Fruit fly (Drosophila melanogaster) whole organism, embryonic: ENCODE measurements around the gene Nos.
A peak's percentile ranks its signal among the peaks of the same experiment; 100 is the strongest.

ENCODE experiments used
- CG10321 ChIP-seq: fragments of 200-800 bp; sonication (Bioruptor generic); IDR thresholded peaks from 2 replicates; pipeline ENCODE4 v1.3.6; 2022; ENCODE audit warnings: missing biosample characterization, missing genetic modification characterization
- CG10565 ChIP-seq: fragments of 200-800 bp; sonication (Bioruptor generic); optimal IDR thresholded peaks from 3 replicates; lab custom pipeline; 2016; ENCODE audit warnings: missing biosample characterization, mild to moderate bottlenecking, missing genetic modification characterization
- CG12071 ChIP-seq: fragments of 200-800 bp; sonication (Bioruptor generic); optimal IDR thresholded peaks from 3 replicates; lab custom pipeline; 2018; ENCODE audit warnings: missing biosample characterization, mild to moderate bottlenecking, missing genetic modification characterization
- CG12391 ChIP-seq: fragments of 200-800 bp; sonication (Bioruptor generic); optimal IDR thresholded peaks from 3 replicates; lab custom pipeline; 2018; ENCODE audit warnings: missing biosample characterization, mild to moderate bottlenecking, missing genetic modification characterization, moderate library complexity
- CG12942 ChIP-seq: fragments of 200-800 bp; sonication (Bioruptor generic); optimal IDR thresholded peaks from 3 replicates; lab custom pipeline; 2016; ENCODE audit warnings: missing biosample characterization, missing genetic modification characterization
- CG15601 ChIP-seq: fragments of 200-800 bp; sonication (Bioruptor generic); optimal IDR thresholded peaks from 3 replicates; lab custom pipeline; 2019; ENCODE audit warnings: missing biosample characterization, mild to moderate bottlenecking, missing genetic modification characterization, moderate library complexity
- CG16813 ChIP-seq: fragments of 200-800 bp; sonication (Bioruptor generic); IDR thresholded peaks from 3 replicates; pipeline ENCODE4 v1.3.6; 2022; ENCODE audit warnings: missing biosample characterization, missing genetic modification characterization; ENCODE audit not compliant: partially characterized antibody
- CG17359 ChIP-seq: fragments of 200-800 bp; sonication (Bioruptor generic); optimal IDR thresholded peaks from 3 replicates; lab custom pipeline; 2018; ENCODE audit warnings: missing biosample characterization, mild to moderate bottlenecking, missing genetic modification characterization, moderate library complexity
- CG17612 ChIP-seq: fragments of 200-800 bp; sonication (Bioruptor generic); IDR thresholded peaks from 2 replicates; pipeline ENCODE4 v1.3.6; 2022; ENCODE audit warnings: missing biosample characterization, missing genetic modification characterization
- CG1832 ChIP-seq: fragments of 200-800 bp; sonication (Bioruptor generic); optimal IDR thresholded peaks from 2 replicates; lab custom pipeline; 2017; ENCODE audit warnings: missing biosample characterization, mild to moderate bottlenecking, missing genetic modification characterization, inconsistent platforms
- CG2116 ChIP-seq: fragments of 200-800 bp; sonication (Bioruptor generic); optimal IDR thresholded peaks from 3 replicates; lab custom pipeline; 2018; ENCODE audit warnings: missing biosample characterization, mild to moderate bottlenecking, missing genetic modification characterization
- CG2120 ChIP-seq: fragments of 200-800 bp; sonication (Bioruptor generic); optimal IDR thresholded peaks from 3 replicates; lab custom pipeline; 2016; ENCODE audit warnings: missing biosample characterization, missing genetic modification characterization
- CG31365 ChIP-seq: fragments of 200-800 bp; sonication (Bioruptor generic); optimal IDR thresholded peaks from 2 replicates; lab custom pipeline; 2018; ENCODE audit warnings: missing biosample characterization, mild to moderate bottlenecking, missing genetic modification characterization
- CG42726 ChIP-seq: fragments of 200-800 bp; sonication (Bioruptor generic); IDR thresholded peaks from 2 replicates; pipeline ENCODE4 v1.3.6; 2022; ENCODE audit warnings: missing biosample characterization, missing genetic modification characterization; ENCODE audit not compliant: partially characterized antibody
- CG4424 ChIP-seq: fragments of 200-800 bp; sonication (Bioruptor generic); optimal IDR thresholded peaks from 3 replicates; lab custom pipeline; 2016; ENCODE audit warnings: missing biosample characterization, missing genetic modification characterization
- CG4854 ChIP-seq: fragments of 200-800 bp; sonication (Bioruptor generic); optimal IDR thresholded peaks from 2 replicates; lab custom pipeline; 2016; ENCODE audit warnings: missing biosample characterization, missing genetic modification characterization, inconsistent platforms
- CG5180 ChIP-seq: fragments of 200-800 bp; sonication (Bioruptor generic); optimal IDR thresholded peaks from 3 replicates; lab custom pipeline; 2017; ENCODE audit warnings: missing biosample characterization, missing genetic modification characterization, mild to moderate bottlenecking, moderate library complexity, missing genetic modification reagents
- CG8281 ChIP-seq: fragments of 200-800 bp; sonication (Bioruptor generic); optimal IDR thresholded peaks from 2 replicates; lab custom pipeline; 2018; ENCODE audit warnings: missing biosample characterization, mild to moderate bottlenecking, missing genetic modification characterization, moderate library complexity
- CG9437 ChIP-seq: fragments of 200-800 bp; sonication (Bioruptor generic); optimal IDR thresholded peaks from 2 replicates; lab custom pipeline; 2018; ENCODE audit warnings: missing biosample characterization, mild to moderate bottlenecking, missing genetic modification characterization
- CG9797 ChIP-seq: fragments of 200-800 bp; sonication (Bioruptor generic); optimal IDR thresholded peaks from 3 replicates; lab custom pipeline; 2018; ENCODE audit warnings: missing biosample characterization, mild to moderate bottlenecking, missing genetic modification characterization
- CkIIα-i1 ChIP-seq: fragments of 200-800 bp; sonication (Bioruptor generic); IDR thresholded peaks from 2 replicates; pipeline ENCODE4 v1.3.6; 2022; ENCODE audit warnings: missing biosample characterization, missing genetic modification characterization
- HLH4C ChIP-seq: fragments of 200-800 bp; sonication (Bioruptor generic); IDR thresholded peaks from 3 replicates; pipeline ENCODE4 v1.3.6; 2022; ENCODE audit warnings: missing biosample characterization, missing genetic modification characterization; ENCODE audit not compliant: partially characterized antibody
- HLHmδ ChIP-seq: fragments of 200-800 bp; sonication (Bioruptor generic); optimal IDR thresholded peaks from 2 replicates; lab custom pipeline; 2018; ENCODE audit warnings: missing biosample characterization, mild to moderate bottlenecking, missing genetic modification characterization, moderate library complexity
- Hr51 ChIP-seq, 2 experiments: fragments of 200-800 bp; sonication (Bioruptor generic); optimal IDR thresholded peaks; 2 replicates in 1 of 2; 3 replicates in 1 of 2; lab custom pipeline; 2016 to 2018; ENCODE audit warnings: missing biosample characterization in 2 of 2, missing genetic modification characterization in 2 of 2, mild to moderate bottlenecking in 1 of 2, moderate library complexity in 1 of 2
- Med ChIP-seq: fragments of 200-800 bp; sonication (Bioruptor generic); peaks from one replicate; lab custom pipeline; 2016; ENCODE audit warnings: missing biosample characterization, missing genetic modification characterization, mild to moderate bottlenecking, inconsistent platforms, moderate library complexity
- Mes4 ChIP-seq: fragments of 200-800 bp; sonication (Bioruptor generic); optimal IDR thresholded peaks from 2 replicates; lab custom pipeline; 2016; ENCODE audit warnings: missing biosample characterization, missing genetic modification characterization
- NC2β ChIP-seq: fragments of 200-800 bp; sonication (Bioruptor generic); optimal IDR thresholded peaks from 2 replicates; lab custom pipeline; 2016; ENCODE audit warnings: missing biosample characterization, missing genetic modification characterization
- Neu2 ChIP-seq: fragments of 200-800 bp; sonication (Bioruptor generic); optimal IDR thresholded peaks from 3 replicates; lab custom pipeline; 2016; ENCODE audit warnings: missing biosample characterization, missing genetic modification characterization, borderline replicate concordance
- Scr ChIP-seq: fragments of 200-800 bp; sonication (Bioruptor generic); IDR thresholded peaks from 2 replicates; pipeline ENCODE4 v1.3.6; 2022; ENCODE audit warnings: missing biosample characterization, missing genetic modification characterization; ENCODE audit not compliant: partially characterized antibody
- Sin3A ChIP-seq: fragments of >200 bp; optimal IDR thresholded peaks from 2 replicates; lab custom pipeline; 2018
- Stat92E ChIP-seq, 3 experiments: fragments of >200 bp in 2 of 3; fragments of 200-800 bp in 1 of 3; sonication (Bioruptor generic) in 1 of 3; optimal IDR thresholded peaks; 2 replicates each; lab custom pipeline; 2017 to 2019; ENCODE audit warnings: missing biosample characterization in 3 of 3, missing genetic modification characterization in 3 of 3, mild to moderate bottlenecking in 1 of 3, moderate library complexity in 1 of 3
- ash1 ChIP-seq: fragments of 200-800 bp; sonication (Bioruptor generic); optimal IDR thresholded peaks from 2 replicates; lab custom pipeline; 2018; ENCODE audit warnings: missing biosample characterization, mild to moderate bottlenecking, missing genetic modification characterization
- az2 ChIP-seq: fragments of 200-800 bp; sonication (Bioruptor generic); optimal IDR thresholded peaks from 3 replicates; lab custom pipeline; 2016; ENCODE audit warnings: missing biosample characterization, missing genetic modification characterization
- cad ChIP-seq: fragments of >200 bp; optimal IDR thresholded peaks from 2 replicates; lab custom pipeline; 2017; ENCODE audit warnings: missing biosample characterization, missing genetic modification characterization
- disco-r ChIP-seq: fragments of 200-800 bp; sonication (Bioruptor generic); optimal IDR thresholded peaks from 2 replicates; lab custom pipeline; 2016; ENCODE audit warnings: missing biosample characterization, missing genetic modification characterization
- dm ChIP-seq: fragments of 200-800 bp; sonication (Bioruptor generic); optimal IDR thresholded peaks from 3 replicates; lab custom pipeline; 2016; ENCODE audit warnings: missing biosample characterization, missing genetic modification characterization
- grau ChIP-seq: fragments of 200-800 bp; optimal IDR thresholded peaks from 3 replicates; lab custom pipeline; 2019; ENCODE audit warnings: missing biosample characterization, mild to moderate bottlenecking, missing genetic modification characterization, moderate library complexity
- hb ChIP-seq: fragments of 200-800 bp; sonication (Bioruptor generic); IDR thresholded peaks from 3 replicates; pipeline ENCODE4 v1.3.6; 2022; ENCODE audit warnings: missing biosample characterization, missing genetic modification characterization; ENCODE audit not compliant: partially characterized antibody
- kni ChIP-seq: fragments of 200-800 bp; sonication (Bioruptor generic); optimal IDR thresholded peaks from 3 replicates; lab custom pipeline; 2017; ENCODE audit warnings: mild to moderate bottlenecking, missing biosample characterization, missing genetic modification reagents, missing genetic modification characterization
- lmd ChIP-seq: fragments of 200-800 bp; sonication (Bioruptor generic); IDR thresholded peaks from 2 replicates; pipeline ENCODE4 v1.3.6; 2022; ENCODE audit warnings: missing biosample characterization, missing genetic modification characterization
- mirr ChIP-seq: fragments of 200-800 bp; sonication (Bioruptor generic); optimal IDR thresholded peaks from 3 replicates; lab custom pipeline; 2018; ENCODE audit warnings: missing biosample characterization, mild to moderate bottlenecking, missing genetic modification characterization
- nerfin-1 ChIP-seq: fragments of 200-800 bp; sonication (Bioruptor generic); optimal IDR thresholded peaks from 3 replicates; lab custom pipeline; 2019; ENCODE audit warnings: missing biosample characterization, mild to moderate bottlenecking, missing genetic modification characterization, moderate library complexity
- nerfin-2 ChIP-seq: fragments of 200-800 bp; sonication (Bioruptor generic); IDR thresholded peaks from 2 replicates; pipeline ENCODE4 v1.3.6; 2022; ENCODE audit warnings: missing biosample characterization, missing genetic modification characterization; ENCODE audit not compliant: partially characterized antibody
- org-1 ChIP-seq: fragments of 200-800 bp; sonication (Bioruptor generic); optimal IDR thresholded peaks from 2 replicates; lab custom pipeline; 2017; ENCODE audit warnings: missing biosample characterization, missing genetic modification characterization
- scrt ChIP-seq: fragments of 200-800 bp; sonication (Bioruptor generic); optimal IDR thresholded peaks from 2 replicates; lab custom pipeline; 2018; ENCODE audit warnings: missing biosample characterization, mild to moderate bottlenecking, missing genetic modification characterization, moderate library complexity
- sd ChIP-seq: fragments of 200-800 bp; sonication (Bioruptor generic); optimal IDR thresholded peaks from 3 replicates; lab custom pipeline; 2018; ENCODE audit warnings: missing biosample characterization, mild to moderate bottlenecking, missing genetic modification characterization, moderate library complexity
- sr ChIP-seq: fragments of 200-800 bp; sonication (Bioruptor generic); IDR thresholded peaks from 3 replicates; pipeline ENCODE4 v1.3.6; 2022; ENCODE audit warnings: missing biosample characterization, missing genetic modification characterization
- trem ChIP-seq: fragments of 200-800 bp; optimal IDR thresholded peaks from 3 replicates; lab custom pipeline; 2019; ENCODE audit warnings: missing biosample characterization, mild to moderate bottlenecking, missing genetic modification characterization, moderate library complexity
- vfl ChIP-seq: fragments of 200-800 bp; sonication (Bioruptor generic); optimal IDR thresholded peaks from 2 replicates; lab custom pipeline; 2016; ENCODE audit warnings: missing biosample characterization, missing genetic modification characterization
- wdn ChIP-seq: fragments of 200-800 bp; sonication (Bioruptor generic); IDR thresholded peaks from 2 replicates; pipeline ENCODE4 v1.3.6; 2022; ENCODE audit warnings: missing biosample characterization, missing genetic modification characterization

Nos gene

DNA sequence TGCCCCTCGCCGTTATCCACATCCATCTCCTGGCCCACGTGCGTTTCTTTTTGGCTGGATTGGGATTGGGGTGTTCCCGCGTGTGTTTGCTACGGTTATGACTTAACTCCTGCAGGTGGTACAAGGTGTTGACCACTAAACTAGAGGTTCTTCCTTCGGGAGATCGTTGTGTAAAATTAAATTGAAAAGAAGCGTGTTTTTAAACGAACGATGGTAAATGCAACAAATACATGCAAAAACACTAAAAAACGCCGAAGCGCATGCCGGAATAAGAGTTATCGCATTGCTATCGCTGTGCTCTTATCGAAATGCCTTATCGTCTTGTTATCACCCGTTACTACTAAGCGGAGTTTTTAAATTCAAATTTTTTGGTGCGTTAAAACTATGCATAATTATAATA is 67.6 kb downstream of the Nos start, which contains the start of gene CG6724 (continued):
- TF ChIP-seq CG10565 (GFP tag; lab: Kevin White, UChicago) (no peak), CG10321 (GFP tag; lab: Robert Waterston, UW) (no peak), ash1 (no peak), nerfin-2 (GFP tag; lab: Robert Waterston, UW) (peak; percentile 73; the same call in 1 of the 2 replicates), wdn (GFP tag; lab: Robert Waterston, UW) (no peak), CkIIα-i1 (no peak), CG31365 (tag; lab: Kevin White, UChicago) (no peak), Mes4 (GFP tag; lab: Kevin White, UChicago) (no peak), Scr (GFP tag; lab: Robert Waterston, UW) (peak; percentile 68), CG9437 (no peak), NC2β (GFP tag; lab: Kevin White, UChicago) (no peak), sd (tag; lab: Kevin White, UChicago) (no peak), dm (GFP tag; lab: Kevin White, UChicago) (peak; percentile 90), az2 (GFP tag; lab: Kevin White, UChicago) (no peak), CG12942 (no peak), nerfin-1 (tag; lab: Kevin White, UChicago) (no peak), CG17359 (tag; lab: Kevin White, UChicago) (no peak), Sin3A (lab: Kevin White, UChicago) (peak; percentile 46), Stat92E (GFP tag; optimal IDR thresholded peaks at IDR 0.05; lab: Kevin White, UChicago) (no peak), CG2116 (GFP tag; lab: Kevin White, UChicago) (peak; percentile 92), CG17612 (GFP tag; lab: Robert Waterston, UW) (no peak), CG12391 (no peak), sr (no peak), CG2120 (no peak), lmd (no peak), CG1832 (GFP tag; lab: Kevin White, UChicago) (no peak), disco-r (GFP tag; lab: Kevin White, UChicago) (no peak), CG12071 (GFP tag; lab: Kevin White, UChicago) (no peak), Hr51 (GFP tag; optimal IDR thresholded peaks at IDR 0.05; lab: Kevin White, UChicago) (no peak), grau (no peak), vfl (GFP tag; lab: Kevin White, UChicago) (no peak), mirr (no peak), CG42726 (GFP tag; lab: Robert Waterston, UW) (peak; percentile 73; the same call in 1 of the 2 replicates), HLHmδ (GFP tag; lab: Kevin White, UChicago) (no peak), cad (GFP tag; lab: Kevin White, UChicago) (no peak), scrt (peak; percentile 56), CG16813 (peak; percentile 63), org-1 (GFP tag; lab: Kevin White, UChicago) (no peak), Med (GFP tag; lab: Kevin White, UChicago) (peak; percentile 73), HLH4C (GFP tag; lab: Robert Waterston, UW) (peak; percentile 88), CG8281 (tag; lab: Kevin White, UChicago) (no peak), CG9797 (GFP tag; lab: Kevin White, UChicago) (peak; percentile 65), trem (tag; lab: Kevin White, UChicago) (peak; percentile 50), CG4424 (GFP tag; lab: Kevin White, UChicago) (no peak), CG15601 (no peak), kni (GFP tag; lab: Kevin White, UChicago) (no peak), Neu2 (GFP tag; lab: Kevin White, UChicago) (no peak), CG4854 (GFP tag; lab: Kevin White, UChicago) (no peak), CG5180 (no peak), hb (no peak; the same call in 2 of the 3 replicates)
